Worm (Caenorhabditis elegans) whole organism, L1 larva: ENCODE data around the gene C05C9.2.
A peak's percentile ranks its signal among the peaks of the same experiment; 100 is the strongest.

Source experiments
- aha-1 ChIP-seq: fragments of 150-350 bp; optimal IDR thresholded peaks from 2 replicates; lab custom pipeline; 2014; ENCODE audit warnings: missing biosample characterization, missing genetic modification characterization
- aly-2 ChIP-seq: fragments of 150-350 bp; optimal IDR thresholded peaks from 2 replicates; lab custom pipeline; 2014; ENCODE audit warnings: missing biosample characterization, missing genetic modification characterization
- blmp-1 ChIP-seq: fragments of 150-350 bp; optimal IDR thresholded peaks from 2 replicates; lab custom pipeline; 2014; ENCODE audit warnings: missing biosample characterization, missing genetic modification characterization
- ceh-63 ChIP-seq: fragments of 200-800 bp; sonication (Bioruptor generic); optimal IDR thresholded peaks from 2 replicates; lab custom pipeline; 2018; ENCODE audit warnings: mild to moderate bottlenecking, missing genetic modification characterization, missing compliant biosample characterization
- ceh-88 ChIP-seq: fragments of 200-800 bp; sonication (Bioruptor generic); IDR thresholded peaks from 2 replicates; pipeline ENCODE4 v1.3.6; 2022; ENCODE audit warnings: missing genetic modification characterization, missing compliant biosample characterization
- ceh-90 ChIP-seq: sonication (generic microtip); optimal IDR thresholded peaks from 2 replicates; lab custom pipeline; 2016; ENCODE audit warnings: missing genetic modification characterization, missing compliant biosample characterization
- efl-1 ChIP-seq, 4 experiments: fragments of 150-350 bp; optimal IDR thresholded peaks in 3 of 4; peaks in 1 of 4; 1 replicate in 1 of 4; 2 replicates in 3 of 4; lab custom pipeline; 2014; ENCODE audit warnings: missing biosample characterization in 2 of 4, missing genetic modification characterization in 2 of 4, missing genetic modification reagents in 2 of 4
- elt-3 ChIP-seq, 6 experiments: fragments of 150-350 bp in 1 of 6; sonication (generic microtip); optimal IDR thresholded peaks; 2 replicates each; lab custom pipeline; 2017 to 2018; ENCODE audit warnings: missing biosample characterization in 6 of 6, missing genetic modification characterization in 6 of 6, inconsistent platforms in 1 of 6
- ets-5 ChIP-seq: fragments of 200-800 bp; sonication (Bioruptor generic); IDR thresholded peaks from 2 replicates; pipeline ENCODE4 v1.3.6; 2022; ENCODE audit warnings: missing genetic modification characterization, missing compliant biosample characterization
- fkh-4 ChIP-seq: sonication (generic microtip); optimal IDR thresholded peaks from 2 replicates; lab custom pipeline; 2016; ENCODE audit warnings: missing compliant biosample characterization, missing genetic modification characterization, borderline replicate concordance
- grh-1 ChIP-seq: fragments of 200-800 bp; sonication (Bioruptor generic); IDR thresholded peaks from 2 replicates; pipeline ENCODE4 v1.3.6; 2022; ENCODE audit warnings: missing genetic modification reagents, missing genetic modification characterization, missing compliant biosample characterization
- hlh-17 ChIP-seq: fragments of 200-800 bp; sonication (Bioruptor generic); optimal IDR thresholded peaks from 2 replicates; lab custom pipeline; 2018; ENCODE audit warnings: missing genetic modification characterization, mild to moderate bottlenecking, missing compliant biosample characterization, moderate library complexity, borderline replicate concordance
- hlh-4 ChIP-seq: sonication (generic microtip); optimal IDR thresholded peaks from 2 replicates; lab custom pipeline; 2016; ENCODE audit warnings: mild to moderate bottlenecking, missing genetic modification characterization, missing compliant biosample characterization
- jun-1 ChIP-seq: fragments of 150-350 bp; optimal IDR thresholded peaks from 2 replicates; lab custom pipeline; 2014; ENCODE audit warnings: missing biosample characterization, missing genetic modification reagents, missing genetic modification characterization
- lin-14 ChIP-seq: fragments of 200-800 bp; sonication (Bioruptor generic); optimal IDR thresholded peaks from 2 replicates; lab custom pipeline; 2018; ENCODE audit warnings: mild to moderate bottlenecking, missing genetic modification characterization, moderate library complexity, missing compliant biosample characterization
- lin-35 ChIP-seq, 2 experiments: fragments of 150-350 bp; optimal IDR thresholded peaks; 2 replicates each; lab custom pipeline; 2014; ENCODE audit warnings: missing biosample characterization in 2 of 2, missing genetic modification characterization in 2 of 2, missing genetic modification reagents in 2 of 2
- lsy-2 ChIP-seq, 2 experiments: fragments of 150-350 bp; optimal IDR thresholded peaks; 2 replicates each; lab custom pipeline; 2014; ENCODE audit warnings: missing biosample characterization in 2 of 2, missing genetic modification characterization in 2 of 2
- mdl-1 ChIP-seq, 2 experiments: fragments of 150-350 bp; optimal IDR thresholded peaks; 2 replicates each; lab custom pipeline; 2014 to 2017; ENCODE audit warnings: missing biosample characterization in 2 of 2, missing genetic modification characterization in 2 of 2, inconsistent platforms in 1 of 2
- nhr-11 ChIP-seq: fragments of 150-350 bp; optimal IDR thresholded peaks from 2 replicates; lab custom pipeline; 2014; ENCODE audit warnings: missing biosample characterization, missing genetic modification characterization
- nhr-12 ChIP-seq: sonication (generic microtip); optimal IDR thresholded peaks from 2 replicates; lab custom pipeline; 2017; ENCODE audit warnings: missing biosample characterization, missing genetic modification characterization
- nhr-20 ChIP-seq: sonication (generic microtip); optimal IDR thresholded peaks from 2 replicates; lab custom pipeline; 2016; ENCODE audit warnings: mild to moderate bottlenecking, missing genetic modification characterization, missing compliant biosample characterization
- nhr-237 ChIP-seq: fragments of 150-350 bp; optimal IDR thresholded peaks from 2 replicates; lab custom pipeline; 2014; ENCODE audit warnings: missing biosample characterization, missing genetic modification characterization
- nhr-28 ChIP-seq: fragments of 150-350 bp; optimal IDR thresholded peaks from 2 replicates; lab custom pipeline; 2014; ENCODE audit warnings: missing biosample characterization, missing genetic modification characterization
- nhr-71 ChIP-seq: sonication (generic microtip); optimal IDR thresholded peaks from 2 replicates; lab custom pipeline; 2016; ENCODE audit warnings: mild to moderate bottlenecking, missing genetic modification characterization, moderate library complexity, missing compliant biosample characterization
- nhr-85 ChIP-seq: sonication (generic microtip); peaks from one replicate; lab custom pipeline; 2016; ENCODE audit warnings: missing genetic modification characterization, inconsistent platforms, missing compliant biosample characterization
- nhr-90 ChIP-seq: sonication (generic microtip); optimal IDR thresholded peaks from 2 replicates; lab custom pipeline; 2016; ENCODE audit warnings: mild to moderate bottlenecking, missing genetic modification characterization, missing compliant biosample characterization; ENCODE audit not compliant: poor library complexity
- pag-3 ChIP-seq: sonication (generic microtip); optimal IDR thresholded peaks from 2 replicates; lab custom pipeline; 2017; ENCODE audit warnings: missing genetic modification characterization, mild to moderate bottlenecking, missing compliant biosample characterization, antibody characterized with exemption, borderline replicate concordance; ENCODE audit not compliant: insufficient read depth
- pax-3 ChIP-seq: fragments of 200-800 bp; sonication (Bioruptor generic); optimal IDR thresholded peaks from 2 replicates; lab custom pipeline; 2018; ENCODE audit warnings: mild to moderate bottlenecking, missing genetic modification characterization, moderate library complexity, missing compliant biosample characterization
- rnt-1 ChIP-seq: sonication (generic microtip); optimal IDR thresholded peaks from 2 replicates; lab custom pipeline; 2016; ENCODE audit warnings: mild to moderate bottlenecking, missing genetic modification characterization, moderate library complexity, missing compliant biosample characterization
- snu-23 ChIP-seq: sonication (generic microtip); optimal IDR thresholded peaks from 2 replicates; lab custom pipeline; 2016; ENCODE audit warnings: missing genetic modification characterization, missing compliant biosample characterization
- sox-4 ChIP-seq: sonication (generic microtip); optimal IDR thresholded peaks from 2 replicates; lab custom pipeline; 2016; ENCODE audit warnings: missing genetic modification characterization, missing compliant biosample characterization
- sptf-1 ChIP-seq: fragments of 150-350 bp; optimal IDR thresholded peaks from 2 replicates; lab custom pipeline; 2014; ENCODE audit warnings: missing biosample characterization, missing genetic modification characterization
- sup-37 ChIP-seq: fragments of 200-800 bp; sonication (Bioruptor generic); optimal IDR thresholded peaks from 2 replicates; lab custom pipeline; 2018; ENCODE audit warnings: mild to moderate bottlenecking, missing genetic modification characterization, missing compliant biosample characterization
- unc-130 ChIP-seq: fragments of 150-350 bp; optimal IDR thresholded peaks from 2 replicates; lab custom pipeline; 2017; ENCODE audit warnings: missing biosample characterization, missing genetic modification characterization, inconsistent platforms
- unc-30 ChIP-seq: sonication (generic microtip); optimal IDR thresholded peaks from 2 replicates; lab custom pipeline; 2017; ENCODE audit warnings: missing biosample characterization, missing genetic modification characterization
- unc-86 ChIP-seq: sonication (generic microtip); optimal IDR thresholded peaks from 2 replicates; lab custom pipeline; 2016; ENCODE audit warnings: missing genetic modification characterization, missing compliant biosample characterization
- unc-98 ChIP-seq: fragments of 200-800 bp; sonication (Bioruptor generic); IDR thresholded peaks from 2 replicates; pipeline ENCODE4 v1.3.6; 2022; ENCODE audit warnings: missing genetic modification characterization, missing compliant biosample characterization
- vab-15 ChIP-seq: sonication (generic microtip); optimal IDR thresholded peaks from 2 replicates; lab custom pipeline; 2017; ENCODE audit warnings: missing genotype, mild to moderate bottlenecking, missing genetic modification characterization, missing compliant biosample characterization
- zip-4 ChIP-seq: fragments of 200-800 bp; sonication (Bioruptor generic); optimal IDR thresholded peaks from 2 replicates; lab custom pipeline; 2018; ENCODE audit warnings: mild to moderate bottlenecking, missing genetic modification characterization, moderate library complexity, missing compliant biosample characterization
- ztf-11 ChIP-seq, 2 experiments: sonication (generic microtip); optimal IDR thresholded peaks; 2 replicates each; lab custom pipeline; 2016 to 2017; ENCODE audit warnings: missing genetic modification characterization in 2 of 2, missing biosample characterization in 1 of 2, missing compliant biosample characterization in 1 of 2

Gene C05C9.2

DNA sequence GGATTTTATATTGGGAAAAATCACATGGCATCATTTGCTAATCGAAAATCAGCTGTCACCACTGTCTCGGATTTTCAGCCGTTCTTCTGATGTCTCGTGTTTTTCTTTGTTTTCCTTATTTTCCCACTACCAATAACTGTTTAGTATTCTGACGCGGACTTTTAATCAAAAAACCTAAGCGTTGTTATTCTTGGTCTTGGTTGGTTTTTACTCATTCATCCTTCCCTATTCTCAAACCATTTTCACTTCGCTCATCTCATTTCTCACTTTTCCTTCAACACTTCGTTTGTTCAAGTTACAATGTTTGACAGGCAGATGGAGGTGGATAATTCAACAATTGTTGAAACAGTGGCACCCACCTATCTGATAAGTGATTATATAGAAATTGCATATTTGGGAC is 25.7 kb downstream of the C05C9.2 start, which contains the start of gene gnrr-6:
TSS of gene gnrr-6 (plus strand) at position 301 of the 400 bp plus-strand sequence.
- TF ChIP-seq jun-1 (tag; lab: Kevin White, UChicago) (no peak), hlh-17 (GFP tag; lab: Kevin White, UChicago) (no peak), nhr-12 (tag; lab: Kevin White, UChicago) (no peak), ceh-90 (tag; lab: Kevin White, UChicago) (no peak), nhr-237 (tag; lab: Kevin White, UChicago) (no peak)

ce11 chrX:11185498-11185897 is 32.6 kb downstream of the C05C9.2 start, which contains the start of gene gnrr-7:
Gene gnrr-7, plus strand, starts transcription at chrX:11185798.
- TF ChIP-seq nhr-11 = no peak

ce11 chrX:11189515-11189914 is 36.6 kb downstream of the C05C9.2 start, which contains the start of gene F13D2.1:
Gene F13D2.1, minus strand, starts transcription at chrX:11189615.
- TF ChIP-seq unc-130 (tag; lab: Kevin White, UChicago) (no peak), ceh-90 (tag; lab: Kevin White, UChicago) (no peak)

DNA sequence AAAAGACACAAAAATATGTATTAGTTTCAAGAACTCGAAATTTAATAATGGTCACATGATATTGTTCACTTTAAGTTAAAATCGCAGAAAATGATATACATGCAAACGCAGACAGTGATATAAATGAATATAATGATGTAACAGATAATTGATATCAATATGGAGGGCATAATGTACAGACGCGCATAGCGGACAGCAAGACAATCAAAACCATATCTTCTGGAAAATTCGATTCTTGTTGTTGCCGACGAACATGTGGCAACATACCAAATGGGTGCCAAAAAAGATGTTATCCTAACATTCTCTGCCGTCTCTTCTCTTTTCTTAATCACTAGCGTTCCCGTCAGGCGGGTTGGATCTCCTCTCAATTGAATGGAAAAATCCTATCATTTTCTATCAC is 37.6 kb downstream of the C05C9.2 start:
- peak; percentile 49 for TF ChIP-seq blmp-1 (tag; lab: Kevin White, UChicago)
- TF ChIP-seq vab-15 = no peak
- TF ChIP-seq hlh-17 (GFP tag; lab: Kevin White, UChicago) = no peak
- TF ChIP-seq ceh-63 (GFP tag; lab: Kevin White, UChicago) = no peak
- TF ChIP-seq zip-4 (GFP tag; lab: Kevin White, UChicago) = no peak
- TF ChIP-seq rnt-1 = peak; percentile 0
- TF ChIP-seq mdl-1 (tag; optimal IDR thresholded peaks at IDR 0.05; lab: Kevin White, UChicago) = no peak
- TF ChIP-seq aly-2 (tag; lab: Kevin White, UChicago) = no peak
- TF ChIP-seq ztf-11 (tag; optimal IDR thresholded peaks at IDR 0.05; lab: Kevin White, UChicago) = no peak
- TF ChIP-seq nhr-11 = no peak
- peak; percentile 48 for TF ChIP-seq lin-14 (GFP tag; lab: Kevin White, UChicago)
- peak; percentile 63 for TF ChIP-seq nhr-85 (tag; lab: Kevin White, UChicago)
- TF ChIP-seq nhr-20 (tag; lab: Kevin White, UChicago) = peak; percentile 61
- TF ChIP-seq pax-3 (tag; lab: Kevin White, UChicago) = no peak
- no peak for TF ChIP-seq fkh-4
- TF ChIP-seq sox-4 = no peak
- TF ChIP-seq sup-37 = no peak
- TF ChIP-seq hlh-4 = no peak
- peak in 1 of 2 experiments; percentile 50 for TF ChIP-seq lin-35 (GFP tag; optimal IDR thresholded peaks at IDR 0.05; lab: Kevin White, UChicago)
- TF ChIP-seq nhr-71 (tag; lab: Kevin White, UChicago) = peak; percentile 46
- TF ChIP-seq nhr-90 (tag; lab: Kevin White, UChicago) = no peak
- peak in 3 of 6 experiments; percentile 7 to 82 (median 31) for TF ChIP-seq elt-3 (tag; optimal IDR thresholded peaks at IDR 0.05; lab: Kevin White, UChicago)
- peak; percentile 54 for TF ChIP-seq snu-23 (GFP tag; lab: Kevin White, UChicago)
- TF ChIP-seq ets-5 (GFP tag; lab: Robert Waterston, UW) = no peak
- peak; percentile 82 for TF ChIP-seq pag-3 (tag; lab: Kevin White, UChicago)
- no peak for TF ChIP-seq sptf-1 (tag; lab: Kevin White, UChicago)
- TF ChIP-seq aha-1 (tag; lab: Kevin White, UChicago) = no peak

- TF ChIP-seq lin-14 (GFP tag; lab: Kevin White, UChicago) (peak; percentile 65), pax-3 (tag; lab: Kevin White, UChicago) (no peak), unc-98 (GFP tag; lab: Robert Waterston, UW) (0 out of 2 replicates have a peak, but pooled peaks have one; percentile 25), fkh-4 (no peak), nhr-90 (tag; lab: Kevin White, UChicago) (no peak), unc-130 (tag; lab: Kevin White, UChicago) (no peak), nhr-71 (tag; lab: Kevin White, UChicago) (peak; percentile 52), efl-1 (optimal IDR thresholded peaks at IDR 0.05; lab: Kevin White, UChicago) (no peak), efl-1 (GFP tag; optimal IDR thresholded peaks at IDR 0.05 in 1 of 2; lab: Kevin White, UChicago) (peak in 1 of 2 experiments; percentile 73), unc-30 (tag; lab: Kevin White, UChicago) (no peak), unc-86 (tag; lab: Kevin White, UChicago) (no peak), rnt-1 (peak; percentile 57), ceh-88 (GFP tag; lab: Robert Waterston, UW) (no peak), nhr-28 (tag; lab: Kevin White, UChicago) (no peak), lsy-2 (tag; optimal IDR thresholded peaks at IDR 0.05; lab: Kevin White, UChicago) (no peak), grh-1 (GFP tag; lab: Robert Waterston, UW) (no peak)
Measured at ce11 chrX:11193670-11194069, 40.8 kb downstream of the C05C9.2 start.
